Fruit fly (Drosophila melanogaster) whole organism, embryonic: ENCODE data around the gene Mocs1.

ENCODE experiments used
- Abd-B ChIP-seq: fragments of 200-800 bp; sonication (Bioruptor generic); optimal IDR thresholded peaks from 2 replicates; lab custom pipeline; 2018; ENCODE audit warnings: missing biosample characterization, mild to moderate bottlenecking, missing genetic modification characterization, moderate library complexity
- Antp ChIP-seq: fragments of 200-800 bp; sonication (Bioruptor generic); optimal IDR thresholded peaks from 3 replicates; lab custom pipeline; 2016; ENCODE audit warnings: missing biosample characterization, missing genetic modification characterization
- C15 ChIP-seq: fragments of 200-800 bp; sonication (Bioruptor generic); IDR thresholded peaks from 3 replicates; pipeline ENCODE4 v1.3.6; 2022; ENCODE audit warnings: missing biosample characterization, missing genetic modification characterization
- CG1233 ChIP-seq: fragments of 200-800 bp; sonication (Bioruptor generic); optimal IDR thresholded peaks from 4 replicates; lab custom pipeline; 2018; ENCODE audit warnings: missing biosample characterization, mild to moderate bottlenecking, missing genetic modification characterization
- CG12659 ChIP-seq: fragments of 200-800 bp; sonication (Bioruptor generic); optimal IDR thresholded peaks from 3 replicates; lab custom pipeline; 2017; ENCODE audit warnings: mild to moderate bottlenecking, missing biosample characterization, missing genetic modification reagents, missing genetic modification characterization
- CG13296 ChIP-seq: fragments of 200-800 bp; sonication (Bioruptor generic); optimal IDR thresholded peaks from 3 replicates; lab custom pipeline; 2018; ENCODE audit warnings: missing biosample characterization, mild to moderate bottlenecking, missing genetic modification characterization
- CG13894 ChIP-seq: fragments of 200-800 bp; sonication (Bioruptor generic); optimal IDR thresholded peaks from 3 replicates; lab custom pipeline; 2018; ENCODE audit warnings: missing biosample characterization, mild to moderate bottlenecking, missing genetic modification characterization, moderate library complexity
- CG14014 ChIP-seq: fragments of 200-800 bp; sonication (Bioruptor generic); IDR thresholded peaks from 2 replicates; pipeline ENCODE4 v1.3.6; 2022; ENCODE audit warnings: missing biosample characterization, missing genetic modification characterization
- CG14710 ChIP-seq: fragments of 200-800 bp; sonication (Bioruptor generic); optimal IDR thresholded peaks from 3 replicates; lab custom pipeline; 2019; ENCODE audit warnings: missing biosample characterization, mild to moderate bottlenecking, missing genetic modification characterization, moderate library complexity
- CG15696 ChIP-seq: fragments of 200-800 bp; sonication (Bioruptor generic); optimal IDR thresholded peaks from 2 replicates; lab custom pipeline; 2019; ENCODE audit warnings: missing biosample characterization, mild to moderate bottlenecking, missing genetic modification characterization, moderate library complexity
- CG16779 ChIP-seq: fragments of 200-800 bp; sonication (Bioruptor generic); IDR thresholded peaks from 2 replicates; pipeline ENCODE4 v1.3.6; 2022; ENCODE audit warnings: missing biosample characterization, missing genetic modification characterization
- CG17361 ChIP-seq: fragments of 200-800 bp; sonication (Bioruptor generic); IDR thresholded peaks from 3 replicates; pipeline ENCODE4 v1.3.6; 2022; ENCODE audit warnings: missing biosample characterization, missing genetic modification characterization
- CG17802 ChIP-seq: fragments of 200-800 bp; sonication (Bioruptor generic); optimal IDR thresholded peaks from 2 replicates; lab custom pipeline; 2018; ENCODE audit warnings: missing biosample characterization, mild to moderate bottlenecking, missing genetic modification characterization, moderate library complexity
- CG2120 ChIP-seq: fragments of 200-800 bp; sonication (Bioruptor generic); optimal IDR thresholded peaks from 3 replicates; lab custom pipeline; 2016; ENCODE audit warnings: missing biosample characterization, missing genetic modification characterization
- CG34224 ChIP-seq: fragments of 200-800 bp; sonication (Bioruptor generic); IDR thresholded peaks from 3 replicates; pipeline ENCODE4 v1.3.6; 2022; ENCODE audit warnings: missing biosample characterization, missing genetic modification characterization; ENCODE audit not compliant: partially characterized antibody
- CG3847 ChIP-seq: fragments of 200-800 bp; sonication (Bioruptor generic); IDR thresholded peaks from 2 replicates; pipeline ENCODE4 v1.3.6; 2022; ENCODE audit warnings: missing biosample characterization, missing genetic modification characterization
- CG4404 ChIP-seq: fragments of 200-800 bp; sonication (Bioruptor generic); IDR thresholded peaks from 2 replicates; pipeline ENCODE4 v1.3.6; 2022; ENCODE audit warnings: missing biosample characterization, missing genetic modification characterization
- CG6654 ChIP-seq: fragments of 200-800 bp; sonication (Bioruptor generic); optimal IDR thresholded peaks from 2 replicates; lab custom pipeline; 2017; ENCODE audit warnings: missing biosample characterization, mild to moderate bottlenecking, missing genetic modification characterization
- CG6683 ChIP-seq: fragments of 200-800 bp; sonication (Bioruptor generic); optimal IDR thresholded peaks from 2 replicates; lab custom pipeline; 2017; ENCODE audit warnings: missing biosample characterization, mild to moderate bottlenecking, missing genetic modification characterization, missing genetic modification reagents
- CG8089 ChIP-seq: fragments of 200-800 bp; sonication (Bioruptor generic); optimal IDR thresholded peaks from 3 replicates; lab custom pipeline; 2016; ENCODE audit warnings: missing biosample characterization, missing genetic modification characterization
- CG9817 ChIP-seq: fragments of 200-800 bp; sonication (Bioruptor generic); optimal IDR thresholded peaks from 2 replicates; lab custom pipeline; 2018; ENCODE audit warnings: missing biosample characterization, mild to moderate bottlenecking, missing genetic modification characterization, moderate library complexity
- Dfd ChIP-seq, 2 experiments: fragments of >200 bp; optimal IDR thresholded peaks; 2 replicates each; lab custom pipeline; 2017; ENCODE audit warnings: missing biosample characterization in 2 of 2, missing genetic modification characterization in 2 of 2
- E2f2 ChIP-seq: fragments of 200-800 bp; sonication (Bioruptor generic); IDR thresholded peaks from 2 replicates; pipeline ENCODE4 v1.3.6; 2022; ENCODE audit warnings: missing biosample characterization, missing genetic modification characterization
- HHEX ChIP-seq: fragments of 200-800 bp; sonication (Bioruptor generic); optimal IDR thresholded peaks from 3 replicates; lab custom pipeline; 2017; ENCODE audit warnings: missing biosample characterization, mild to moderate bottlenecking, missing genetic modification characterization, missing genetic modification reagents
- Hmr ChIP-seq: fragments of 200-800 bp; sonication (Bioruptor generic); optimal IDR thresholded peaks from 3 replicates; lab custom pipeline; 2017; ENCODE audit warnings: mild to moderate bottlenecking, missing biosample characterization, missing genetic modification reagents, missing genetic modification characterization
- Hr78 ChIP-seq, 2 experiments: fragments of 200-800 bp in 1 of 2; fragments of >200 bp in 1 of 2; sonication (Bioruptor generic) in 1 of 2; optimal IDR thresholded peaks; 2 replicates each; lab custom pipeline; 2017 to 2019; ENCODE audit warnings: missing biosample characterization in 2 of 2, missing genetic modification characterization in 2 of 2, mild to moderate bottlenecking in 1 of 2, moderate library complexity in 1 of 2
- Mad ChIP-seq: fragments of 200-800 bp; sonication (Bioruptor generic); optimal IDR thresholded peaks from 2 replicates; lab custom pipeline; 2016; ENCODE audit warnings: missing biosample characterization, missing genetic modification characterization
- Rx ChIP-seq: fragments of 200-800 bp; sonication (Bioruptor generic); IDR thresholded peaks from 2 replicates; pipeline ENCODE4 v1.3.6; 2022; ENCODE audit warnings: missing biosample characterization, missing genetic modification characterization
- Sox102F ChIP-seq: fragments of 200-800 bp; sonication (Bioruptor generic); optimal IDR thresholded peaks from 2 replicates; lab custom pipeline; 2018; ENCODE audit warnings: missing biosample characterization, mild to moderate bottlenecking, missing genetic modification characterization, moderate library complexity
- Trl ChIP-seq, 3 experiments: fragments of >200 bp in 2 of 3; fragments of 200-800 bp in 1 of 3; sonication (Bioruptor generic) in 1 of 3; optimal IDR thresholded peaks; 2 replicates in 1 of 3; 3 replicates in 2 of 3; lab custom pipeline; 2016 to 2017; ENCODE audit warnings: missing biosample characterization in 1 of 3, missing genetic modification characterization in 1 of 3
- Vsx1 ChIP-seq: fragments of 200-800 bp; sonication (Bioruptor generic); optimal IDR thresholded peaks from 2 replicates; lab custom pipeline; 2017; ENCODE audit warnings: missing biosample characterization, mild to moderate bottlenecking, missing genetic modification characterization, missing genetic modification reagents
- aop ChIP-seq: fragments of 200-800 bp; sonication (Bioruptor generic); IDR thresholded peaks from 2 replicates; pipeline ENCODE4 v1.3.6; 2022; ENCODE audit warnings: missing biosample characterization, missing genetic modification characterization
- bsh ChIP-seq, 2 experiments: fragments of 200-800 bp; sonication (Bioruptor generic); optimal IDR thresholded peaks; 2 replicates each; lab custom pipeline; 2017 to 2018; ENCODE audit warnings: mild to moderate bottlenecking in 2 of 2, missing biosample characterization in 2 of 2, missing genetic modification characterization in 2 of 2, moderate library complexity in 1 of 2
- cg ChIP-seq: fragments of 200-800 bp; sonication (Bioruptor generic); optimal IDR thresholded peaks from 3 replicates; lab custom pipeline; 2019; ENCODE audit warnings: missing biosample characterization, mild to moderate bottlenecking, missing genetic modification characterization, moderate library complexity
- chn ChIP-seq: fragments of 200-800 bp; sonication (Bioruptor generic); optimal IDR thresholded peaks from 2 replicates; lab custom pipeline; 2016; ENCODE audit warnings: missing biosample characterization, missing genetic modification characterization
- crc ChIP-seq: fragments of 200-800 bp; sonication (Bioruptor generic); optimal IDR thresholded peaks from 2 replicates; lab custom pipeline; 2016; ENCODE audit warnings: missing biosample characterization, missing genetic modification characterization
- crp ChIP-seq, 2 experiments: fragments of 200-800 bp; sonication (Bioruptor generic); optimal IDR thresholded peaks; 2 replicates in 1 of 2; 3 replicates in 1 of 2; lab custom pipeline; 2017; ENCODE audit warnings: missing biosample characterization in 2 of 2, missing genetic modification characterization in 2 of 2, mild to moderate bottlenecking in 1 of 2, moderate library complexity in 1 of 2
- fd64A ChIP-seq: fragments of 200-800 bp; sonication (Bioruptor generic); optimal IDR thresholded peaks from 3 replicates; lab custom pipeline; 2018; ENCODE audit warnings: missing biosample characterization, mild to moderate bottlenecking, missing genetic modification characterization
- hb ChIP-seq: fragments of 200-800 bp; sonication (Bioruptor generic); IDR thresholded peaks from 3 replicates; pipeline ENCODE4 v1.3.6; 2022; ENCODE audit warnings: missing biosample characterization, missing genetic modification characterization; ENCODE audit not compliant: partially characterized antibody
- kay ChIP-seq: fragments of 200-800 bp; sonication (Bioruptor generic); optimal IDR thresholded peaks from 2 replicates; lab custom pipeline; 2016; ENCODE audit warnings: missing biosample characterization, missing genetic modification characterization
- nerfin-1 ChIP-seq: fragments of 200-800 bp; sonication (Bioruptor generic); optimal IDR thresholded peaks from 3 replicates; lab custom pipeline; 2019; ENCODE audit warnings: missing biosample characterization, mild to moderate bottlenecking, missing genetic modification characterization, moderate library complexity
- onecut ChIP-seq: fragments of 200-800 bp; sonication (Bioruptor generic); IDR thresholded peaks from 2 replicates; pipeline ENCODE4 v1.3.6; 2022; ENCODE audit warnings: missing biosample characterization, missing genetic modification characterization
- pb ChIP-seq: fragments of 200-800 bp; sonication (Bioruptor generic); optimal IDR thresholded peaks from 3 replicates; lab custom pipeline; 2016; ENCODE audit warnings: missing biosample characterization, missing genetic modification characterization
- pros ChIP-seq: fragments of 200-800 bp; sonication (Bioruptor generic); optimal IDR thresholded peaks from 3 replicates; lab custom pipeline; 2019; ENCODE audit warnings: missing biosample characterization, mild to moderate bottlenecking, missing genetic modification characterization, moderate library complexity
- sr ChIP-seq: fragments of 200-800 bp; sonication (Bioruptor generic); IDR thresholded peaks from 3 replicates; pipeline ENCODE4 v1.3.6; 2022; ENCODE audit warnings: missing biosample characterization, missing genetic modification characterization
- tx ChIP-seq: fragments of 200-800 bp; sonication (Bioruptor generic); optimal IDR thresholded peaks from 2 replicates; lab custom pipeline; 2016; ENCODE audit warnings: missing biosample characterization, missing genetic modification characterization
- unc-4 ChIP-seq: fragments of 200-800 bp; sonication (Bioruptor generic); IDR thresholded peaks from 2 replicates; pipeline ENCODE4 v1.3.6; 2022; ENCODE audit warnings: missing biosample characterization, missing genetic modification characterization; ENCODE audit not compliant: partially characterized antibody
- vfl ChIP-seq: fragments of 200-800 bp; sonication (Bioruptor generic); optimal IDR thresholded peaks from 2 replicates; lab custom pipeline; 2016; ENCODE audit warnings: missing biosample characterization, missing genetic modification characterization

Mocs1 gene

DNA sequence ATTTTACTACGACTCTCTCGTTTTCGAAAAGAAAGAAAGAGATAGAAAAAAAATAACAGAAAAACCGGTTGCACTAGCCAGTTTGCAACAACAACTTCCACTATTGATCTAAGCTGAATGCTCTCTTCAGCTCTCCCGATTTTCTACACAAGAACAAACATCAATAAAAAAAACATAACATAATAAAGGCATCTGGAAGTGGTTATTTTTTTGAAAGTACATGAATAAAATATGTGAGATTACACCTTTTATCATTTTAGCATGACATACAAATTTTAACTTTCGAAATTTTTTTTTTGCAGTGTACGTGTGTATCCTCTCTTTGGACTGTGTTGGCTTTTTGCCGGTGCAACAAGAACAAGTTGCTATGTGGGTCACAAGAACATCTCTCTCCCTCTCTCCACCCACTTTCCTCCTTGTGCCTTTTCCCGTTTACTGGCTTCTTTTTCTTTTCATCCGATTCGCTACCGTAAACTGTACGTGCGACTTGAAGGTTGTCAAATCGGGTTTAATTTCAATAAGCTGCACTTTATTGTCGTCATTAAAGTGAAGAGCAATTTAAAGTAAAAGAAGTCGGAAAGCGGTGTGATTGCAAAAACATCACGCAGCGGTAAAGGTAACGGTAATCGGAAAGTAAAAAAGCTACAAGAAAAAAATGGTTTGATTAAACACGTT lies 14.4 kb downstream of the Mocs1 start (continued):
- TF ChIP-seq CG14014 (GFP tag; lab: Robert Waterston, UW) (peak; percentile 95), CG15696 (tag; lab: Kevin White, UChicago) (peak; percentile 93), Abd-B (GFP tag; lab: Kevin White, UChicago) (peak; percentile 95), CG4404 (GFP tag; lab: Robert Waterston, UW) (peak; percentile 91), onecut (peak; percentile 91), CG34224 (GFP tag; lab: Robert Waterston, UW) (no peak), chn (GFP tag; lab: Kevin White, UChicago) (peak; percentile 97), sr (GFP tag; lab: Robert Waterston, UW) (peak; percentile 91), Rx (GFP tag; lab: Robert Waterston, UW) (peak; percentile 95), fd64A (GFP tag; lab: Kevin White, UChicago) (peak; percentile 88), Vsx1 (GFP tag; lab: Kevin White, UChicago) (peak; percentile 92), CG1233 (GFP tag; lab: Kevin White, UChicago) (peak; percentile 95), tx (GFP tag; lab: Kevin White, UChicago) (peak; percentile 93), hb (GFP tag; lab: Robert Waterston, UW) (no peak), CG6683 (peak; percentile 89), CG8089 (GFP tag; lab: Kevin White, UChicago) (peak; percentile 97), Hmr (GFP tag; lab: Kevin White, UChicago) (peak; percentile 86), CG17361 (GFP tag; lab: Robert Waterston, UW) (peak; percentile 97), cg (peak; percentile 23), crc (GFP tag; lab: Kevin White, UChicago) (peak; percentile 95), kay (GFP tag; lab: Kevin White, UChicago) (peak; percentile 91), unc-4 (GFP tag; lab: Robert Waterston, UW) (no peak), nerfin-1 (tag; lab: Kevin White, UChicago) (peak; percentile 93), CG2120 (GFP tag; lab: Kevin White, UChicago) (peak; percentile 89), CG17802 (tag; lab: Kevin White, UChicago) (peak; percentile 75), Trl (optimal IDR thresholded peaks at IDR 0.05; lab: Kevin White, UChicago) (peak; percentile 35 to 55), Trl (GFP tag; optimal IDR thresholded peaks at IDR 0.05; lab: Kevin White, UChicago) (peak; percentile 97), CG6654 (peak; percentile 78), Antp (peak; percentile 92), CG13894 (tag; lab: Kevin White, UChicago) (no peak), HHEX (GFP tag; lab: Kevin White, UChicago) (peak; percentile 94), bsh (GFP tag; optimal IDR thresholded peaks at IDR 0.05; lab: Kevin White, UChicago) (peak; percentile 97 to 99), CG16779 (GFP tag; lab: Robert Waterston, UW) (peak; percentile 73), aop (GFP tag; lab: Robert Waterston, UW) (peak; percentile 92), pb (GFP tag; lab: Kevin White, UChicago) (peak; percentile 94), Dfd (GFP tag; optimal IDR thresholded peaks at IDR 0.05; lab: Kevin White, UChicago) (no peak), E2f2 (peak; percentile 80), CG9817 (tag; lab: Kevin White, UChicago) (peak; percentile 77), C15 (GFP tag; lab: Robert Waterston, UW) (peak; percentile 81), CG3847 (GFP tag; lab: Robert Waterston, UW) (peak; percentile 90), vfl (peak; percentile 76), CG14710 (peak; percentile 97), pros (GFP tag; lab: Kevin White, UChicago) (peak; percentile 73), Sox102F (peak; percentile 99), crp (GFP tag; optimal IDR thresholded peaks at IDR 0.05; lab: Kevin White, UChicago) (peak in 1 of 2 experiments; percentile 63), CG13296 (GFP tag; lab: Kevin White, UChicago) (peak; percentile 94), Hr78 (GFP tag; optimal IDR thresholded peaks at IDR 0.05; lab: Kevin White, UChicago) (peak in 1 of 2 experiments; percentile 91), Mad (GFP tag; lab: Kevin White, UChicago) (peak; percentile 86), CG12659 (GFP tag; lab: Kevin White, UChicago) (peak; percentile 96)
